Worm (Caenorhabditis elegans): ENCODE measurements around the gene F55C5.10.

DNA sequence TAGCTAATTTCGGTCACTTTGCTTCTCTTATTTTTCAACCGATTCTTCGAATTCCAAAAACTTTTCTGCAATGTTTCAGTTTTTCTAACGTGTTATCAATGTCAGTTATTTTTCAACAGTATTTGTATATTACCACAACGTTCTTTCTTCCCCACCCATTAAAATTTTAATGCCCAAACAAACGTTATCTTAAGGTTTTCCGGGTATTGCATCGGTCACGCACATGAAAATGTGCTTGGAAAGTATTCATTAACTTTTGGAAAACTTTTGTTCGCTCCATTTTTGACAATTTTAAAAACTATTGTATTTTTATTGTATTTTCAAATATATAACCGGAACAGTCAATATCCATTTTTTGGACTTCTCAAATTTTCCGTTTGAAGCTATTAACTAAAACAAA is 12.8 kb downstream of the F55C5.10 start:
- TF ChIP-seq dmd-9 (GFP tag; IDR thresholded peaks at IDR 0.05) (no peak), F37D6.2 (tag; optimal IDR thresholded peaks at IDR 0.05) (no peak), lin-13 (GFP tag; optimal IDR thresholded peaks at IDR 0.05) (no peak), nhr-77 (tag; optimal IDR thresholded peaks at IDR 0.05) (peak; percentile 18), daf-16 (GFP tag; optimal IDR thresholded peaks at IDR 0.05) (no peak), daf-16 (tag; optimal IDR thresholded peaks at IDR 0.05) (peak; percentile 43), nhr-237 (tag; optimal IDR thresholded peaks at IDR 0.05) (no peak), daf-8 (GFP tag; IDR thresholded peaks at IDR 0.05) (no peak), pha-4 (GFP tag; IDR thresholded peaks at IDR 0.05) (no peak), pha-4 (tag; optimal IDR thresholded peaks at IDR 0.05) (no peak), fkh-10 (GFP tag; optimal IDR thresholded peaks at IDR 0.05) (no peak), jun-1 (tag; optimal IDR thresholded peaks at IDR 0.05) (no peak)
